Fruit fly (Drosophila melanogaster) whole organism, adult: ENCODE measurements around the gene CG6843.

ENCODE experiments used
- CG11617 ChIP-seq: fragments of 200-800 bp; sonication (Bioruptor generic); optimal IDR thresholded peaks from 2 replicates; lab custom pipeline; 2017; ENCODE audit warnings: mild to moderate bottlenecking, missing biosample characterization, missing genetic modification reagents, missing genetic modification characterization
- CG33017 ChIP-seq: fragments of 200-800 bp; sonication (Bioruptor generic); optimal IDR thresholded peaks from 2 replicates; lab custom pipeline; 2018; ENCODE audit warnings: missing biosample characterization, mild to moderate bottlenecking, missing genetic modification characterization, moderate library complexity
- CG5204 ChIP-seq: fragments of 200-800 bp; sonication (Bioruptor generic); optimal IDR thresholded peaks from 2 replicates; lab custom pipeline; 2016; ENCODE audit warnings: missing biosample characterization, missing genetic modification characterization
- Crg-1 ChIP-seq: fragments of 200-800 bp; sonication (Bioruptor generic); optimal IDR thresholded peaks from 2 replicates; lab custom pipeline; 2016; ENCODE audit warnings: missing biosample characterization, missing genetic modification characterization
- Hr96 ChIP-seq: fragments of 200-800 bp; sonication (Bioruptor generic); optimal IDR thresholded peaks from 2 replicates; lab custom pipeline; 2016; ENCODE audit warnings: missing biosample characterization, missing genetic modification characterization
- cic ChIP-seq: fragments of 200-800 bp; sonication (Bioruptor generic); optimal IDR thresholded peaks from 2 replicates; lab custom pipeline; 2017; ENCODE audit warnings: missing biosample characterization, mild to moderate bottlenecking, missing genetic modification characterization, moderate library complexity
- cnc ChIP-seq, 2 experiments: fragments of >200 bp; optimal IDR thresholded peaks; 2 replicates each; lab custom pipeline; 2017
- kay ChIP-seq: fragments of 200-800 bp; sonication (Bioruptor generic); peaks from one replicate; lab custom pipeline; 2016; ENCODE audit warnings: missing biosample characterization, missing genetic modification characterization, borderline replicate concordance
- ovo ChIP-seq: fragments of 200-800 bp; sonication (Bioruptor generic); optimal IDR thresholded peaks from 2 replicates; lab custom pipeline; 2016; ENCODE audit warnings: missing biosample characterization, missing genetic modification characterization
- pad ChIP-seq: fragments of 200-800 bp; sonication (Bioruptor generic); optimal IDR thresholded peaks from 3 replicates; lab custom pipeline; 2017; ENCODE audit warnings: missing biosample characterization, missing genetic modification characterization, mild to moderate bottlenecking, moderate library complexity, missing genetic modification reagents
- tj ChIP-seq: fragments of 200-800 bp; sonication (Bioruptor generic); optimal IDR thresholded peaks from 3 replicates; lab custom pipeline; 2017; ENCODE audit warnings: missing biosample characterization, mild to moderate bottlenecking, missing genetic modification characterization, moderate library complexity

DNA sequence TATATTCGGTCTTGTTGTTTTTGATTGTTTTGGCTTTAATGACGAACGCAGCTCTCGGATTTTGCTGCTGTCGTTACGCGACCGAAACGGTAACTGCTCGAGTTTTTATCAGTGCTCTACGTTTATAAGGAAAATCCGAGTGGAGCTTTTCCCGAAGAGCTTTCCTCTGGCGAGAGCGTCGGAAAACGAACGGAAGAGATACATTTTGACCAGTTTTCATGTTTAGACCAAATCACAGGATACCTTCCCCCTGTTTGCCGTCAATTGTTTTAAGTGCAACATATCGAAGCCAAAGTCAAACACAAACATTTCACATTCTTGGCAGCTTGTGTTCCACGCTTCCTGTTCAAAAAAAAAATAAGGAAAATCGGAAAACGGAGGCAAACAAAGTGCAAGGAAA, 44.5 kb downstream of the CG6843 start, which contains the start of gene CG32204:
- TF ChIP-seq CG11617 (GFP tag; lab: Kevin White, UChicago) (no peak), pad (GFP tag; lab: Kevin White, UChicago) (no peak), Hr96 (GFP tag; lab: Kevin White, UChicago) (no peak), kay (GFP tag; lab: Kevin White, UChicago) (no peak), cnc (optimal IDR thresholded peaks at IDR 0.05; lab: Kevin White, UChicago) (no peak), tj (GFP tag; lab: Kevin White, UChicago) (no peak), CG33017 (tag; lab: Kevin White, UChicago) (no peak), cic (GFP tag; lab: Kevin White, UChicago) (no peak), CG5204 (GFP tag; lab: Kevin White, UChicago) (no peak), ovo (GFP tag; lab: Kevin White, UChicago) (no peak), Crg-1 (GFP tag; lab: Kevin White, UChicago) (no peak)
